Fruit fly (Drosophila melanogaster): ENCODE results near the gene Lip4.

The Lip4 gene

dm6 chr2L:10496338-10496737 lies 31.0 kb upstream of the Lip4 start:
- TF ChIP-seq CG34367 (tag; optimal IDR thresholded peaks at IDR 0.05) (no peak), gl (tag; optimal IDR thresholded peaks at IDR 0.05) (no peak), CG8159 (tag; optimal IDR thresholded peaks at IDR 0.05) (no peak), rn (GFP tag; IDR thresholded peaks at IDR 0.05) (no peak), Pif1A (GFP tag; optimal IDR thresholded peaks at IDR 0.05) (no peak), fd96Ca (GFP tag; IDR thresholded peaks at IDR 0.05) (no peak), CG15710 (tag; optimal IDR thresholded peaks at IDR 0.05) (no peak)

dm6 chr2L:10497106-10497800 lies 30.1 kb upstream of the Lip4 start:
- TF ChIP-seq CG15710 (tag; optimal IDR thresholded peaks at IDR 0.05), result no peak
- no peak for TF ChIP-seq Ets98B (GFP tag; IDR thresholded peaks at IDR 0.05)
- TF ChIP-seq CG10348 (GFP tag; IDR thresholded peaks at IDR 0.05), result no peak
- TF ChIP-seq CG14655 (GFP tag; optimal IDR thresholded peaks at IDR 0.05), result no peak
- TF ChIP-seq D1 (tag; optimal IDR thresholded peaks at IDR 0.05), result no peak
- TF ChIP-seq gl (tag; optimal IDR thresholded peaks at IDR 0.05), result no peak
- no peak for TF ChIP-seq EcR (GFP tag; optimal IDR thresholded peaks at IDR 0.05)
- TF ChIP-seq CG4496 (GFP tag; IDR thresholded peaks at IDR 0.05), result no peak
- TF ChIP-seq CG17806 (tag; optimal IDR thresholded peaks at IDR 0.05), result no peak
- no peak for TF ChIP-seq Pif1A (GFP tag; optimal IDR thresholded peaks at IDR 0.05)

- TF ChIP-seq CG32121 (GFP tag; IDR thresholded peaks at IDR 0.05), result no peak
Measured at dm6 chr2L:10499608-10500007, 27.8 kb upstream of the Lip4 start.

- TF ChIP-seq CG4496 (GFP tag; IDR thresholded peaks at IDR 0.05) (no peak), CG8159 (tag; optimal IDR thresholded peaks at IDR 0.05) (no peak), Snoo (tag; optimal IDR thresholded peaks at IDR 0.05) (no peak), Pif1A (GFP tag; optimal IDR thresholded peaks at IDR 0.05) (no peak), CG32121 (GFP tag; IDR thresholded peaks at IDR 0.05) (no peak), CG13204 (GFP tag; optimal IDR thresholded peaks at IDR 0.05) (no peak), D1 (tag; optimal IDR thresholded peaks at IDR 0.05) (no peak), CG17806 (tag; optimal IDR thresholded peaks at IDR 0.05) (no peak), CG10348 (GFP tag; IDR thresholded peaks at IDR 0.05) (no peak), Pif1B (GFP tag; optimal IDR thresholded peaks at IDR 0.05) (no peak)
Measured at dm6 chr2L:10500309-10500974, 26.9 kb upstream of the Lip4 start.

dm6 chr2L:10502244-10502643 lies 25.1 kb upstream of the Lip4 start:
- TF ChIP-seq CG12605 (GFP tag; IDR thresholded peaks at IDR 0.05) (no peak), CG8301 (tag; optimal IDR thresholded peaks at IDR 0.05) (no peak), rn (GFP tag; IDR thresholded peaks at IDR 0.05) (no peak), CG32121 (GFP tag; IDR thresholded peaks at IDR 0.05) (no peak), CG8159 (tag; optimal IDR thresholded peaks at IDR 0.05) (no peak), CG10348 (GFP tag; IDR thresholded peaks at IDR 0.05) (no peak), CG9948 (tag; optimal IDR thresholded peaks at IDR 0.05) (no peak), CG13204 (GFP tag; optimal IDR thresholded peaks at IDR 0.05) (no peak), Snoo (tag; optimal IDR thresholded peaks at IDR 0.05) (no peak), fd96Ca (GFP tag; IDR thresholded peaks at IDR 0.05) (no peak), CG34367 (tag; optimal IDR thresholded peaks at IDR 0.05) (no peak), Pif1A (GFP tag; optimal IDR thresholded peaks at IDR 0.05) (no peak), CG14655 (GFP tag; optimal IDR thresholded peaks at IDR 0.05) (no peak), D1 (tag; optimal IDR thresholded peaks at IDR 0.05) (no peak), CG17806 (tag; optimal IDR thresholded peaks at IDR 0.05) (no peak), Pif1B (GFP tag; optimal IDR thresholded peaks at IDR 0.05) (no peak)

- TF ChIP-seq CG12605 (GFP tag; IDR thresholded peaks at IDR 0.05), result 0 out of 2 replicates have a peak, but pooled peaks have one; percentile 10
- no peak for TF ChIP-seq CG17806 (tag; optimal IDR thresholded peaks at IDR 0.05)
Measured at dm6 chr2L:10502862-10503261, 24.5 kb upstream of the Lip4 start.

- TF ChIP-seq Ets98B (GFP tag; IDR thresholded peaks at IDR 0.05), result no peak
- TF ChIP-seq D1 (tag; optimal IDR thresholded peaks at IDR 0.05), result no peak
- TF ChIP-seq Pif1A (GFP tag; optimal IDR thresholded peaks at IDR 0.05), result no peak
- no peak for TF ChIP-seq CG10348 (GFP tag; IDR thresholded peaks at IDR 0.05)
- TF ChIP-seq CG8301 (tag; optimal IDR thresholded peaks at IDR 0.05), result no peak
- TF ChIP-seq Snoo (tag; optimal IDR thresholded peaks at IDR 0.05), result no peak
Measured at dm6 chr2L:10503356-10503977, 23.9 kb upstream of the Lip4 start.
